Worm (Caenorhabditis elegans): ENCODE data around the gene scc-3.

The scc-3 gene

ce11 chrV:12796908-12797490 lies 33.3 kb downstream of the scc-3 start:
- TF ChIP-seq ets-7 (tag; optimal IDR thresholded peaks at IDR 0.05) (no peak), ama-1 (optimal IDR thresholded peaks at IDR 0.05) (no peak), hmbx-1 (tag; optimal IDR thresholded peaks at IDR 0.05) (no peak), F13C5.2 (tag; optimal IDR thresholded peaks at IDR 0.05) (no peak), scrt-1 (GFP tag; IDR thresholded peaks at IDR 0.05) (no peak), flt-1 (GFP tag; IDR thresholded peaks at IDR 0.05) (no peak), ceh-13 (GFP tag; optimal IDR thresholded peaks at IDR 0.05) (no peak), tbx-11 (GFP tag; IDR thresholded peaks at IDR 0.05) (no peak), aly-1 (tag; optimal IDR thresholded peaks at IDR 0.05) (no peak), sea-1 (GFP tag; conservative IDR thresholded peaks at IDR 0.05) (no peak), pes-1 (GFP tag; IDR thresholded peaks at IDR 0.05) (no peak), hnd-1 (tag; optimal IDR thresholded peaks at IDR 0.05) (no peak), tbx-37 (GFP tag; conservative IDR thresholded peaks at IDR 0.05) (no peak), tra-4 (tag; optimal IDR thresholded peaks at IDR 0.05) (no peak), hmg-4 (GFP tag; optimal IDR thresholded peaks at IDR 0.05) (no peak), ceh-36 (tag; optimal IDR thresholded peaks at IDR 0.05) (no peak)

DNA sequence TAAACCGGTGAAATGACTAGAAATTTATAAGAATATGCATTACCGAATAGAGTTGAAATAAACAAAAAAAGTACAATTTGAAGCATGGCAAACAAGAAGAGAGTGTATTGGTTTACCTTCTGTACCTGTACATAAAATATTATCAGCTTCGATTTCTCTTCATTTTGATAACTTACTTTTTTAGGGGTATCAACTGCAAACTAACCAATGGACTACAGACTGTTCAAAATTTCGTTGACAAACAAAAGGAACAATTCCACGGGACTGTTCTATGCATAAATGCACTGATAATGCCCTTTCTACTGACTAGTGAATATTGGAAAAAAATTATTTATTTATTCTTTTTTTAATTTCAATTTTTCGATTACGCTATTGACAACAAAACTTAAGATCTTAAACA lies 34.2 kb downstream of the scc-3 start, which contains the start of gene ugt-6:
Gene ugt-6, minus strand, starts transcription at position 233 of the 400 bp plus-strand sequence.
- no peak for TF ChIP-seq ceh-36 (tag; optimal IDR thresholded peaks at IDR 0.05)
- no peak for TF ChIP-seq tbx-37 (GFP tag; conservative IDR thresholded peaks at IDR 0.05)
- TF ChIP-seq pes-1 (GFP tag; IDR thresholded peaks at IDR 0.05) = no peak
- TF ChIP-seq tra-4 (tag; optimal IDR thresholded peaks at IDR 0.05) = no peak
- TF ChIP-seq flt-1 (GFP tag; IDR thresholded peaks at IDR 0.05) = no peak
- no peak for TF ChIP-seq ets-7 (tag; optimal IDR thresholded peaks at IDR 0.05)
- TF ChIP-seq B0310.2 (tag; optimal IDR thresholded peaks at IDR 0.05) = no peak
- TF ChIP-seq sea-1 (GFP tag; conservative IDR thresholded peaks at IDR 0.05) = no peak
- no peak for TF ChIP-seq hnd-1 (tag; optimal IDR thresholded peaks at IDR 0.05)
- no peak for TF ChIP-seq ama-1 (optimal IDR thresholded peaks at IDR 0.05)
- TF ChIP-seq F13C5.2 (tag; optimal IDR thresholded peaks at IDR 0.05) = no peak

ce11 chrV:12800171-12800570 lies 36.4 kb downstream of the scc-3 start, which contains the start of gene ugt-3:
Gene ugt-3, minus strand, starts transcription at chrV:12800271.
- TF ChIP-seq sea-1 (GFP tag; conservative IDR thresholded peaks at IDR 0.05) = no peak
- TF ChIP-seq hmg-4 (GFP tag; optimal IDR thresholded peaks at IDR 0.05) = no peak
- TF ChIP-seq tbx-37 (GFP tag; conservative IDR thresholded peaks at IDR 0.05) = no peak
- TF ChIP-seq ama-1 (optimal IDR thresholded peaks at IDR 0.05) = no peak
- no peak for TF ChIP-seq scrt-1 (GFP tag; IDR thresholded peaks at IDR 0.05)
- no peak for TF ChIP-seq F13C5.2 (tag; optimal IDR thresholded peaks at IDR 0.05)

- TF ChIP-seq ceh-13 (GFP tag; optimal IDR thresholded peaks at IDR 0.05) = no peak
- no peak for TF ChIP-seq hmg-4 (GFP tag; optimal IDR thresholded peaks at IDR 0.05)
- no peak for TF ChIP-seq tra-4 (tag; optimal IDR thresholded peaks at IDR 0.05)
- TF ChIP-seq tbx-11 (GFP tag; IDR thresholded peaks at IDR 0.05) = no peak
- no peak for TF ChIP-seq ets-7 (tag; optimal IDR thresholded peaks at IDR 0.05)
- TF ChIP-seq flt-1 (GFP tag; IDR thresholded peaks at IDR 0.05) = no peak
- TF ChIP-seq ama-1 (optimal IDR thresholded peaks at IDR 0.05) = no peak
- no peak for TF ChIP-seq tbx-37 (GFP tag; conservative IDR thresholded peaks at IDR 0.05)
- no peak for TF ChIP-seq F13C5.2 (tag; optimal IDR thresholded peaks at IDR 0.05)
- no peak for TF ChIP-seq hnd-1 (tag; optimal IDR thresholded peaks at IDR 0.05)
- TF ChIP-seq sea-1 (GFP tag; conservative IDR thresholded peaks at IDR 0.05) = no peak
- no peak for TF ChIP-seq hmbx-1 (tag; optimal IDR thresholded peaks at IDR 0.05)
- TF ChIP-seq scrt-1 (GFP tag; IDR thresholded peaks at IDR 0.05) = no peak
- no peak for TF ChIP-seq B0310.2 (tag; optimal IDR thresholded peaks at IDR 0.05)
- TF ChIP-seq aly-1 (tag; optimal IDR thresholded peaks at IDR 0.05) = no peak
- TF ChIP-seq pes-1 (GFP tag; IDR thresholded peaks at IDR 0.05) = no peak
- no peak for TF ChIP-seq ceh-36 (tag; optimal IDR thresholded peaks at IDR 0.05)
Observed at ce11 chrV:12803274-12803673, 39.5 kb downstream of the scc-3 start, which contains the start of gene srbc-45. Gene srbc-45, plus strand, starts transcription at chrV:12803574.

DNA sequence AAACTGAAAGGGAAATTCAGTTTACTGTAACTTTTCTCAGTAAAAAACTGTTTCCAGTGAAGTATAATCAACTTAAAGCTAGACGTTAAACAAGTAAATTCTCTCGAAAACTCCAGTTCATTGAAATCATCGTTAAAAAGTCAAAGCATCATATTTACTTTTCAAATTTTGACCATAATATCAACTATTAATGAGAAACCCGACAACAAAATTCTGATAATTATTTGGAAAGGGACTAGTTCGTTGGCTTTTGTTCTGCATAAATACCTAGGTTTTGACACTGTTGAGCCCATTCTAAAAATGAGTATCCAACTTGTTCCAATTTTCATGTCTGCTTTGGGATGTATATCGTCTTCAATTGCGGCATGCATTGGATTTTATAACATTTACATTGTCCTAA lies 42.4 kb downstream of the scc-3 start, which contains the start of gene ZC443.7:
Gene ZC443.7, plus strand, starts transcription at position 301 of the 400 bp plus-strand sequence.
- no peak for TF ChIP-seq tbx-11 (GFP tag; IDR thresholded peaks at IDR 0.05)
- TF ChIP-seq ets-7 (tag; optimal IDR thresholded peaks at IDR 0.05) = no peak
- no peak for TF ChIP-seq hmg-4 (GFP tag; optimal IDR thresholded peaks at IDR 0.05)
- no peak for TF ChIP-seq ama-1 (optimal IDR thresholded peaks at IDR 0.05)
- TF ChIP-seq ceh-36 (tag; optimal IDR thresholded peaks at IDR 0.05) = no peak
- no peak for TF ChIP-seq F13C5.2 (tag; optimal IDR thresholded peaks at IDR 0.05)
- TF ChIP-seq aly-1 (tag; optimal IDR thresholded peaks at IDR 0.05) = no peak
- no peak for TF ChIP-seq B0310.2 (tag; optimal IDR thresholded peaks at IDR 0.05)
- TF ChIP-seq pes-1 (GFP tag; IDR thresholded peaks at IDR 0.05) = no peak
- no peak for TF ChIP-seq hmbx-1 (tag; optimal IDR thresholded peaks at IDR 0.05)
- no peak for TF ChIP-seq tra-4 (tag; optimal IDR thresholded peaks at IDR 0.05)
- TF ChIP-seq scrt-1 (GFP tag; IDR thresholded peaks at IDR 0.05) = no peak
- TF ChIP-seq ceh-13 (GFP tag; optimal IDR thresholded peaks at IDR 0.05) = no peak
- no peak for TF ChIP-seq hnd-1 (tag; optimal IDR thresholded peaks at IDR 0.05)
- no peak for TF ChIP-seq flt-1 (GFP tag; IDR thresholded peaks at IDR 0.05)
- TF ChIP-seq sea-1 (GFP tag; conservative IDR thresholded peaks at IDR 0.05) = no peak
- TF ChIP-seq tbx-37 (GFP tag; conservative IDR thresholded peaks at IDR 0.05) = no peak

DNA sequence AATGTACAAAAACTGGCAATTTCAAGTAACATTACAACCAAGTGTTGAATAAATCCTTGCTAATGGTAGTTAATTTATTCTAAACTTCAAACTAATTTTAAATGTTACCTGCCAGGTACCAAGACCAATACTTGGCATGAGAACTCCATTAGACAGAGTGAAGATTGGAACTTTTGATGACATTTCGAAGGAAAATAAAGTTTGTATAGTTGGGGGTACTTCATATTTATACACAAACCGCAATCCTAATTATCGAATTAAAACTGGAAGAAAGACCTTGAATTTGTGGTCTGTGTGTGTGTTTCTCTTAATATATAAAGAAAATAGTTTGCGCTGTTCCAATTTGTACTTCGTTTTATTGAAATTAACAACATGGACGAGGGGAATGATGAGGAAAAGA lies 46.1 kb downstream of the scc-3 start, which contains the start of gene ZC443.1:
Gene ZC443.1, minus strand, starts transcription at position 205 of the 400 bp plus-strand sequence.
- no peak for TF ChIP-seq tbx-11 (GFP tag; IDR thresholded peaks at IDR 0.05)
- no peak for TF ChIP-seq hmbx-1 (tag; optimal IDR thresholded peaks at IDR 0.05)
- no peak for TF ChIP-seq hmg-4 (GFP tag; optimal IDR thresholded peaks at IDR 0.05)
- no peak for TF ChIP-seq tbx-37 (GFP tag; conservative IDR thresholded peaks at IDR 0.05)
- TF ChIP-seq ceh-36 (tag; optimal IDR thresholded peaks at IDR 0.05) = no peak
- TF ChIP-seq tra-4 (tag; optimal IDR thresholded peaks at IDR 0.05) = no peak
- no peak for TF ChIP-seq scrt-1 (GFP tag; IDR thresholded peaks at IDR 0.05)
- no peak for TF ChIP-seq pes-1 (GFP tag; IDR thresholded peaks at IDR 0.05)
- no peak for TF ChIP-seq B0310.2 (tag; optimal IDR thresholded peaks at IDR 0.05)
- no peak for TF ChIP-seq hnd-1 (tag; optimal IDR thresholded peaks at IDR 0.05)
- TF ChIP-seq F13C5.2 (tag; optimal IDR thresholded peaks at IDR 0.05) = no peak
- no peak for TF ChIP-seq ets-7 (tag; optimal IDR thresholded peaks at IDR 0.05)
- no peak for TF ChIP-seq aly-1 (tag; optimal IDR thresholded peaks at IDR 0.05)
- no peak for TF ChIP-seq ama-1 (optimal IDR thresholded peaks at IDR 0.05)
- no peak for TF ChIP-seq sea-1 (GFP tag; conservative IDR thresholded peaks at IDR 0.05)
- TF ChIP-seq flt-1 (GFP tag; IDR thresholded peaks at IDR 0.05) = no peak
- TF ChIP-seq ceh-13 (GFP tag; optimal IDR thresholded peaks at IDR 0.05) = no peak
